3 worm cellular contexts compared by ENCODE assay signal in genomic region chrX:13541335-13541734, ce11.
TF ChIP-seq lines count a peak whose summit lies in the region.

No protein-coding gene starts in this region.

TF ChIP-seq in whole organism, L1 larva, 84 proteins besides CTCF, POLR2A, EP300 and RAD21 (continued from another document):
- TF ChIP-seq nhr-71 (tag; optimal IDR thresholded peaks at IDR 0.05; lab: Kevin White, UChicago) (peak; percentile 64), nhr-19 (GFP tag; conservative IDR thresholded peaks at IDR 0.05; lab: Robert Waterston, UW) (peak; percentile 30), elt-3 (tag; optimal IDR thresholded peaks at IDR 0.05; lab: Kevin White, UChicago) (peak in 4 of 6 experiments; percentile 6 to 71 (median 62)), mep-1 (tag; optimal IDR thresholded peaks at IDR 0.05; lab: Kevin White, UChicago) (no peak), lin-14 (GFP tag; optimal IDR thresholded peaks at IDR 0.05; lab: Kevin White, UChicago) (peak; percentile 55), nhr-47 (tag; optimal IDR thresholded peaks at IDR 0.05; lab: Kevin White, UChicago) (peak; percentile 55), nhr-90 (tag; optimal IDR thresholded peaks at IDR 0.05; lab: Kevin White, UChicago; ENCODE audit: poor library complexity) (peak; percentile 53), snu-23 (GFP tag; optimal IDR thresholded peaks at IDR 0.05; lab: Kevin White, UChicago) (peak; percentile 57)

TF ChIP-seq in whole organism, L2 larva, 48 proteins besides CTCF, POLR2A, EP300 and RAD21 (continued from another document):
- TF ChIP-seq ceh-16 (tag; optimal IDR thresholded peaks at IDR 0.05; lab: Kevin White, UChicago) (no peak), nhr-21 (tag; optimal IDR thresholded peaks at IDR 0.05; lab: Kevin White, UChicago) (peak; percentile 77), lin-13 (GFP tag; optimal IDR thresholded peaks at IDR 0.05; lab: Kevin White, UChicago) (no peak), ztf-11 (tag; optimal IDR thresholded peaks at IDR 0.05; lab: Kevin White, UChicago) (no peak), skn-1 (tag; optimal IDR thresholded peaks at IDR 0.05; lab: Kevin White, UChicago) (no peak), mab-5 (tag; optimal IDR thresholded peaks at IDR 0.05; lab: Kevin White, UChicago) (no peak), mbf-1 (tag; optimal IDR thresholded peaks at IDR 0.05; lab: Kevin White, UChicago) (no peak), nhr-25 (tag; optimal IDR thresholded peaks at IDR 0.05; lab: Kevin White, UChicago) (peak; percentile 32), nhr-12 (tag; optimal IDR thresholded peaks at IDR 0.05; lab: Kevin White, UChicago) (no peak), elt-1 (tag; optimal IDR thresholded peaks at IDR 0.05; lab: Kevin White, UChicago) (no peak), nhr-6 (tag; optimal IDR thresholded peaks at IDR 0.05; lab: Kevin White, UChicago) (no peak), mdl-1 (tag; optimal IDR thresholded peaks at IDR 0.05; lab: Kevin White, UChicago) (no peak), egl-27 (tag; optimal IDR thresholded peaks at IDR 0.05; lab: Kevin White, UChicago) (no peak), lsy-2 (tag; optimal IDR thresholded peaks at IDR 0.05; lab: Kevin White, UChicago) (no peak), gmeb-1 (tag; optimal IDR thresholded peaks at IDR 0.05; lab: Kevin White, UChicago) (no peak), snpc-4 (tag; optimal IDR thresholded peaks at IDR 0.05; lab: Kevin White, UChicago) (no peak), peb-1 (tag; optimal IDR thresholded peaks at IDR 0.05; lab: Kevin White, UChicago) (no peak), nhr-77 (tag; optimal IDR thresholded peaks at IDR 0.05; lab: Kevin White, UChicago) (no peak), Y55F3AM.14 (GFP tag; optimal IDR thresholded peaks at IDR 0.05; lab: Kevin White, UChicago) (no peak), sma-9 (GFP tag; optimal IDR thresholded peaks at IDR 0.05; lab: Kevin White, UChicago) (peak; percentile 87), sma-9 (tag; optimal IDR thresholded peaks at IDR 0.05; lab: Kevin White, UChicago) (no peak), F13H6.1 (tag; optimal IDR thresholded peaks at IDR 0.05; lab: Kevin White, UChicago) (no peak), nhr-10 (tag; optimal IDR thresholded peaks at IDR 0.05; lab: Kevin White, UChicago) (no peak), ZK546.5 (tag; optimal IDR thresholded peaks at IDR 0.05; lab: Kevin White, UChicago) (no peak), elt-3 (tag; optimal IDR thresholded peaks at IDR 0.05; lab: Kevin White, UChicago) (no peak), ceh-82 (tag; optimal IDR thresholded peaks at IDR 0.05; lab: Kevin White, UChicago) (no peak), blmp-1 (tag; optimal IDR thresholded peaks at IDR 0.05; lab: Kevin White, UChicago; ENCODE audit: insufficient read depth) (peak; percentile 19), nhr-237 (tag; optimal IDR thresholded peaks at IDR 0.05; lab: Kevin White, UChicago) (no peak), R02D3.7 (tag; optimal IDR thresholded peaks at IDR 0.05; lab: Kevin White, UChicago) (no peak), nhr-23 (tag; optimal IDR thresholded peaks at IDR 0.05; lab: Kevin White, UChicago) (no peak), unc-55 (GFP tag; optimal IDR thresholded peaks at IDR 0.05; lab: Kevin White, UChicago) (no peak), dmd-4 (tag; optimal IDR thresholded peaks at IDR 0.05; lab: Kevin White, UChicago) (no peak)
TF ChIP-seq in whole organism, L2 larva: peak in this region for 7.

TF ChIP-seq in whole organism, L4 larva, 104 proteins besides CTCF, POLR2A, EP300 and RAD21 (continued from another document):
- TF ChIP-seq duxl-1 (tag; optimal IDR thresholded peaks at IDR 0.05; lab: Kevin White, UChicago; ENCODE audit: poor library complexity) (no peak), unc-62 (GFP tag; optimal IDR thresholded peaks at IDR 0.05 in 1 of 2; lab: Kevin White, UChicago) (no peak), unc-62 (tag; optimal IDR thresholded peaks at IDR 0.05; lab: Kevin White, UChicago) (no peak), aha-1 (tag; lab: Kevin White, UChicago) (peak; percentile 58), arid-1 (GFP tag; conservative IDR thresholded peaks at IDR 0.05; lab: Robert Waterston, UW) (no peak), madf-5 (GFP tag; IDR thresholded peaks at IDR 0.05; lab: Robert Waterston, UW) (no peak), ctbp-1 (GFP tag; IDR thresholded peaks at IDR 0.05; lab: Robert Waterston, UW) (no peak), saeg-2 (GFP tag; IDR thresholded peaks at IDR 0.05; lab: Robert Waterston, UW) (no peak), php-3 (GFP tag; IDR thresholded peaks at IDR 0.05; lab: Robert Waterston, UW) (no peak), lin-15B (tag; optimal IDR thresholded peaks at IDR 0.05; lab: Kevin White, UChicago) (no peak), ama-1 (optimal IDR thresholded peaks at IDR 0.05; lab: Kevin White, UChicago) (peak; percentile 96), dmd-6 (GFP tag; IDR thresholded peaks at IDR 0.05; lab: Robert Waterston, UW) (peak; percentile 33), zfp-3 (GFP tag; conservative IDR thresholded peaks at IDR 0.05; lab: Robert Waterston, UW) (no peak), nhr-11 (tag; optimal IDR thresholded peaks at IDR 0.05; lab: Kevin White, UChicago) (no peak), spr-3 (GFP tag; optimal IDR thresholded peaks at IDR 0.05; lab: Kevin White, UChicago) (no peak), hmg-1.1 (GFP tag; IDR thresholded peaks at IDR 0.05; lab: Robert Waterston, UW) (no peak), hlh-11 (tag; optimal IDR thresholded peaks at IDR 0.05; lab: Kevin White, UChicago) (peak; percentile 49), tag-97 (GFP tag; IDR thresholded peaks at IDR 0.05; lab: Robert Waterston, UW) (no peak), ZK546.5 (tag; optimal IDR thresholded peaks at IDR 0.05; lab: Kevin White, UChicago) (no peak), snpc-4 (tag; optimal IDR thresholded peaks at IDR 0.05; lab: Kevin White, UChicago) (no peak), sdz-12 (GFP tag; optimal IDR thresholded peaks at IDR 0.05; lab: Kevin White, UChicago) (no peak), F26F4.8 (GFP tag; conservative IDR thresholded peaks at IDR 0.05; lab: Robert Waterston, UW) (no peak), hlh-30 (tag; optimal IDR thresholded peaks at IDR 0.05; lab: Kevin White, UChicago; ENCODE audit: insufficient read depth) (peak; percentile 49), rbr-2 (tag; optimal IDR thresholded peaks at IDR 0.05; lab: Kevin White, UChicago) (no peak), mdl-1 (tag; optimal IDR thresholded peaks at IDR 0.05; lab: Kevin White, UChicago) (peak in 1 of 2 experiments; percentile 32), hif-1 (tag; optimal IDR thresholded peaks at IDR 0.05; lab: Kevin White, UChicago) (peak in 1 of 2 experiments; percentile 37), T26A8.4 (GFP tag; IDR thresholded peaks at IDR 0.05; lab: Robert Waterston, UW) (no peak), ceh-44 (GFP tag; IDR thresholded peaks at IDR 0.05; lab: Robert Waterston, UW) (no peak), attf-4 (tag; optimal IDR thresholded peaks at IDR 0.05; lab: Kevin White, UChicago) (no peak), nhr-42 (GFP tag; IDR thresholded peaks at IDR 0.05; lab: Robert Waterston, UW) (no peak), Y5F2A.4 (GFP tag; optimal IDR thresholded peaks at IDR 0.05; lab: Kevin White, UChicago) (no peak), daf-8 (GFP tag; IDR thresholded peaks at IDR 0.05; lab: Robert Waterston, UW) (no peak), F44E2.7 (GFP tag; IDR thresholded peaks at IDR 0.05; lab: Robert Waterston, UW) (no peak), pha-4 (GFP tag; IDR thresholded peaks at IDR 0.05; lab: Robert Waterston, UW) (no peak), pha-4 (tag; optimal IDR thresholded peaks at IDR 0.05; lab: Kevin White, UChicago) (no peak), tra-1 (GFP tag; IDR thresholded peaks at IDR 0.05; lab: Robert Waterston, UW) (no peak), ceh-28 (tag; optimal IDR thresholded peaks at IDR 0.05; lab: Kevin White, UChicago) (no peak), lin-38 (GFP tag; IDR thresholded peaks at IDR 0.05; lab: Robert Waterston, UW) (no peak), ceh-82 (tag; optimal IDR thresholded peaks at IDR 0.05; lab: Kevin White, UChicago) (no peak), ceh-20 (GFP tag; IDR thresholded peaks at IDR 0.05; lab: Robert Waterston, UW) (no peak), dmd-9 (GFP tag; IDR thresholded peaks at IDR 0.05; lab: Robert Waterston, UW) (no peak), gei-8 (GFP tag; optimal IDR thresholded peaks at IDR 0.05; lab: Kevin White, UChicago) (no peak), mep-1 (tag; optimal IDR thresholded peaks at IDR 0.05; lab: Kevin White, UChicago) (peak; percentile 32), pqm-1 (tag; optimal IDR thresholded peaks at IDR 0.05; lab: Kevin White, UChicago) (no peak), madf-9 (GFP tag; conservative IDR thresholded peaks at IDR 0.05; lab: Robert Waterston, UW) (no peak), zip-2 (tag; optimal IDR thresholded peaks at IDR 0.05; lab: Kevin White, UChicago) (no peak), jun-1 (tag; optimal IDR thresholded peaks at IDR 0.05; lab: Kevin White, UChicago) (no peak), nhr-102 (tag; optimal IDR thresholded peaks at IDR 0.05; lab: Kevin White, UChicago) (no peak), nhr-237 (tag; optimal IDR thresholded peaks at IDR 0.05; lab: Kevin White, UChicago) (no peak), nhr-77 (tag; optimal IDR thresholded peaks at IDR 0.05; lab: Kevin White, UChicago) (no peak), dmd-8 (GFP tag; IDR thresholded peaks at IDR 0.05; lab: Robert Waterston, UW) (no peak), Y105C5A.15 (GFP tag; IDR thresholded peaks at IDR 0.05; lab: Robert Waterston, UW) (no peak), lin-13 (GFP tag; optimal IDR thresholded peaks at IDR 0.05; lab: Kevin White, UChicago) (no peak), unc-39 (tag; optimal IDR thresholded peaks at IDR 0.05; lab: Kevin White, UChicago) (no peak)
